Fruit fly (Drosophila melanogaster) ovary, adult (tissue): ENCODE measurements around the gene toe.

Source experiments
- CG17801 ChIP-seq: fragments of 200-800 bp; optimal IDR thresholded peaks from 2 replicates; lab custom pipeline; 2019; ENCODE audit warnings: missing biosample characterization, mild to moderate bottlenecking, missing genetic modification characterization, moderate library complexity; ENCODE audit not compliant: partially characterized antibody

toe gene

DNA sequence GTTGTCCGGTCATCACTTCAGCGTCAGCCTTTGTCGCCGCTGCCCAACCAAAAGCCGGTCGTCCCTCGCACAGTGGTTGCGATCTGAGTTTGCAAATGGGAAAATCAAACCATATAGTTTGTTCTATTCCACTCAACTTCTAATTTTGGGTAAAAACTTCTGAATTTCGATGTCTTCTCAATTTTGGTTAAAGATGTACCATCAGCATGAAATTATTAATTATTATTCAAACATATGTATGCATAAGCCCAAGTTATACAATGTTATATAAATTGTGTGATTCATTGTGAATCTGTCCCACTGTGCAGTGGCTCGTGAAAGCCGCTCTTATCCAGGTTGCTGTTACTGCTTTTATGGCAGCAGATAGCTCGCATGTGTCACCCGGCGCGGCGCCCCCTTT lies 10.1 kb upstream of the toe start:
- no peak for TF ChIP-seq CG17801

DNA sequence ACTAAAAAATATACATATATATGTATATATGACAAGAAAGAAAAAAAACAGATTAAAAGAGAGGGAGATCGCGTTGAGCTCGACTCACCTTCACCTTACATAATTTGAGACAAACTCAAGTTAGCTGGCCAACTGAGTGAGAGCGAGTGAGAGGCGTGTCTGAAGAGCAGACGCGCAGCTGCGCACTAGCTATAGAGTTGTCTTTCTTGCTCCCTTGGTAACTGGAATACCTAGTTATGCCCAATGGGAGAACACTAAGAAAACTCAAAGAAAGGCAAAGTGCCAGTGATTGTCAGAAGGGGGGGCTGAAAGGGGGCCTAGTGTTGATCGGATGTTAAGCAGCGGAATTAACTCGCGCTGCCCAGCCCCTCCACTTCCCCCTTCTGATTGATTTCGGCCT lies 2.0 kb upstream of the toe start:
- TF ChIP-seq CG17801 = no peak

DNA sequence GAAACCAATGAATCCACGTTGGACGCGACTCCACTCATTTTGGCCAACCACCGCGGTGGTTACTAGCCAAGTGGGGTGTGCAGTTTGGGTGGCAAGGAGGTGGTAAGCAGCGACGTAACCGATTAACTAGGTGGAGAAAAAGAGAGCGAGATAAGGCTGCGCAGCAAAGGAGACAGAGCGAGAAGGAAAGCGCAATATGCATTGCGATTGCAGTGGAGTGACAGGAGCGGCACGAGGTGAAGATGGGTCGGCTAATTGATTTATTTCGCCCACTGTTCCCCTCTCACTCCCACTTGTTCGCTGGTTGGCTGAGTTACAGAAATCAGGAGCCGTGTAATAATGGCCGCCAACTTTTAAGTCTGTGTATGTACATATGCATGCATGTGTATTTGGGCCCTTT lies 1.2 kb upstream of the toe start:
- no peak for TF ChIP-seq CG17801

DNA sequence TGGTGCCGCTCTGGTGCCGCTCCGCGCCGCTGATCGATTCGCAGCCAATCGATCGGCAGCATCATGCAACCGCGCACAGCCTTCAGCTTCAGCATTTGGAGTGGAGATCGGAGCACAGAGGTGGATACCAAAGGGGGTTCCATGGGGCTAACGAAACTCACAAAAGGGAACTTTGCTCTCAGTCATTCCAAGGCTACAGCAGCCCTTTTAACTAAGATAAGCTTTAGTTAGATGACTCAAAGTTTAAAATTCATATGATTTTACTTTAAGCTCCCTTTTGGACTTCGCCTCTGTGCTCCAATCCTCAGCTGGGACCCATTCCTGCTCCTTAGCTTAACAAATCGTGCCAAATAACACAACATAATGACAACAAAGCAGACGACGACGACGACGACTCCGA lies 12.0 kb downstream of the toe start:
- no peak for TF ChIP-seq CG17801

DNA sequence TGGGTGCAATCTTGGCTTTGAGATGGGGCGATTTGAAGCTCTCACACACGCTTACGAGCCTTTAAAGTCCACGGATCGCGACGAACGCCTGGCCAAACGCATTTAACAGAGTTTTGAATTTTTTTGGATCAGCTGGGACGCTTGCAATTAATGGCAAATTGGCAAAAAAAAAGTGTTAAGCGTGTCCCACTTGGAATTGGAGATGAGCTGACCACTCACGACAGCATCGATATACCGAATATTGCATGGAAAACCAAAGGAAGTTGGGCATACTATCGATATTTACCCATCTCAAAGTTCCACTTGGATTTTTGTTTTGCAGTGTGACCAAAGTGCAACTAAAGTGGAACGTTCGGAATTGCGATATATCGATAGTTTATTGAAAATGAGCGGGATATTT lies 15.1 kb downstream of the toe start, which contains the start of gene ArfGAP1:
Gene ArfGAP1 (minus strand): TSS at position 240 of the 400 bp plus-strand sequence.
- no peak for TF ChIP-seq CG17801

DNA sequence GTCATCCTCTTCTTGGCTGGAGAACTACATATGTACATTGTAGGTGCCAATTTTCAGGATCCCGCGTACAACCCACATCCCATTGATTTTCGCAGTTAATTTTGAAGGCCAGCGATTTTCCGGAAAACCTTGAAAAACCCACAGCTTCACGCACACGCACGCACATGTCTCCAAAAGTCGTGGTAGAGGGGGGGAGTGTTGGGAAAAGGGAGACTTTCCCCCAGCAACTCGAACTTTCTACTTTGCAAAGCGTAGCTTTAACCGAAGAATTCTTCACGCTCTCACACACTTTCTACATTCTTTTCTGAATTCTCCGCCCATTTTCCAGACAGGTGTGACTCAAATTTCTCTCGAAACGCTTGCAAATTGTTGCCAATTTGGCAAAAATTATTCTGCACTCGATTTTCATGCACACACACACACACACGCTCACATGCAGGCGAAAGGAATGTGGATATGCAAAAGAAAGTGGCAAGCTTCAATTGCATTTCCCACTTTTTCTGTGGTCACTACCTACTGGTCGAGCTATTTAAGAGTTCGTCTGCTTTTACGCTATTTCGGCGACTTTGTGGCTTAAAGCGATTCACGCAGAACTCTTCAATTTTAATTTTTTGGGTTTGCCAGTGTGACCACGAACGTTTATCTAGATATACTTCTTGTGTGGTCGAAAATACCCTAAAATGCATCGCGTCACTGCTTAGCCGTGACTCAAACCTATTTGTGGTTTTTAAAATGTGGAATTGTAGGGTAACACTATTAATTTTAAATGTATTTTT lies 18.1 kb downstream of the toe start, which contains the start of gene SCaMC:
Gene SCaMC (minus strand): TSS at position 654 of the 776 bp plus-strand sequence.
- peak; percentile 39 for TF ChIP-seq CG17801

DNA sequence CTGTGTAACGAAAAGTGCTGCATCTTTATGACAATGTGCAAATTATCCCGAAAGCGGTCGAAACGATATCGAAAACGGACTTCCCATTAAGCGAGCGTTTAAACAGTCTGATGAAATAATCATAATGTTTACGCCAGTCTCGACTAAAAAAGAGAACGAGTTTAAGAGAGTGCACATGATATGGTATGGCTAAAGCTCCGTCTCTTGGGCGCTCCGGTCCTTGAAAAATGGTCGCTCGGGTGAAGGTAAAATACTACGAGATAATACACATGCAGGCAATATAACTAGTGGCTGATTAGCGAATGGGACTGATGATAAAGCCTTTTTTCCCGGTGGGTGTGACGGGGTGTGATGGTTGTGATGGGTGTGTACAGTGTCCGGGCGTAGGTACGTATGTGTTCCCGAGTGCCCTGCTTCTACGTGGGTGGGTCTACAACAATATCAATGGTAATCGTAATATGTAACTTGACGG lies 21.2 kb downstream of the toe start:
- TF ChIP-seq CG17801 = no peak

DNA sequence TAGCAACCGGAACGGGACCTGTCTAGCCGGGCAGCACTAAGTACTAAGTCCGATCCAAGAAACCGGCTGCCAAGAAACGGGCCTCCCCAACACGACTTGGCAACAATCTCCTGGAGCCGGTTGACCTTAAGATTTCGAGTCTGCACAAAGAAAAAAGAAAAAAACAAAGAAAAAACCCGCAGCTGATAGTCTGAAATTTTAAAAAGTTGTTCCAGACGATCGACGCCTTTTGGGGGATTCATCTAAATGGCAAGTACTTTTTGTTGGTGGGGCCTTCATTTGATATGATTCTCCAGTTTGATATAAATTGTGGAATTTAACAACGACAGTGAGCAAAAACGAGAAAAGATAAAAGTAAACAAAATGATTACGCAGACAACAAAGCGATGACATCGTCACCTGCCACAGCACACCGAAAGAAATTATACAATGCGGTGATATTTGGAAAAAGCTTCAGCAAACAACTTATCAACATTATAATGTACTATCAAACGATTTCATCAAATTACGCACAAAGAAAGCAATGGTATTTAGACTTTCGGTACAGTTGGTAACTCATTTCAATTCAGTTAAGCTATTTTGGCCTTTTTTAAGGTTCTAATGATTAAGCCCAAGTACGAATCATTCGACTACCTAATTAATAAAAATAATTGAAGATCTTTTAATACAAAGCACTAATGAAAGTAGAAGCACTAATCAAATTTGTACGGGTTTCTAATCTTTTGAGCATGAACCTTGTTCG lies 21.8 kb downstream of the toe start:
- no peak for TF ChIP-seq CG17801

DNA sequence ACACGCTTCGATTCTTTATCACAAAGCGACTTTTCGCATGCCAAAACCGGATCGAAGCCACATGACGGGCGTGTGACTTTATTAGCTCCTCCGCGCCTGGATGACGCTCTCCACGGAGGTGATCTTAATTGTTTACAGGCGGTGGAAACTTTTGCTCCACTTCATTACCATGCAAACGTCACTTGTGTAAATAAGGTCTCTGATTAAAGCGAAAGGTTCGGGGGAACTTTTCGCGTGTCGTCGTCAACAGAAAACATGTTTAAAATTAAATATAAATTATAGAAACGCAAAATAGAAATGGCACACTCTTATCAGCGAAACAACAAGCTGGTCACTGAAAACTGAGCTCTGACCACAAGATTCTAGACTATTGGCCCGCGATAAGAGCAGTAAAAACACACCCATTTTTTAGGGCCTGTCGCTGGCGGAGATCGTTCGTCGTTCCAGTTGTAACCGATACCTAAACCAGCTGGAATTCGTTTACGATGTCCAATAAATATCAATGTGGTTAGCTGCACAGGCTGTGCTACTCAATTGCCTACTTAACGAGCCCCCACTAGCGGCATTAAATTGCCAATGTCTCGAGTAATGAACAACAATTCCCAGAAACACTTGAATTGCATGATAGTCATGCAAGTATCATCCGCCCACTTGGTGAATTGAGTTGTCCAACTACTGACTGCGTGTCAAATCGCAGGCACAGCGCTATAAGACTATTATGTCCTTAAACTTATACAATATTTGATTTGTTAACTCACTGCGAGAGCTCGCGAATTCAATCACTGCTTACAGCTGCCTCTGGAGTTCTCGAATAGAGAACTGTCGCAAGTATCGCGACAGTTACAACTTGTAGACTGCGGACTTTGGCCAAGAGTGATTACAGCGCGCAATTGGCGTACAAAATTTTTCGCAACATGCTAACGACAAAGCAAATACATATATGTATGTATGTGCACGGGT lies 22.8 kb downstream of the toe start:
- no peak for TF ChIP-seq CG17801

DNA sequence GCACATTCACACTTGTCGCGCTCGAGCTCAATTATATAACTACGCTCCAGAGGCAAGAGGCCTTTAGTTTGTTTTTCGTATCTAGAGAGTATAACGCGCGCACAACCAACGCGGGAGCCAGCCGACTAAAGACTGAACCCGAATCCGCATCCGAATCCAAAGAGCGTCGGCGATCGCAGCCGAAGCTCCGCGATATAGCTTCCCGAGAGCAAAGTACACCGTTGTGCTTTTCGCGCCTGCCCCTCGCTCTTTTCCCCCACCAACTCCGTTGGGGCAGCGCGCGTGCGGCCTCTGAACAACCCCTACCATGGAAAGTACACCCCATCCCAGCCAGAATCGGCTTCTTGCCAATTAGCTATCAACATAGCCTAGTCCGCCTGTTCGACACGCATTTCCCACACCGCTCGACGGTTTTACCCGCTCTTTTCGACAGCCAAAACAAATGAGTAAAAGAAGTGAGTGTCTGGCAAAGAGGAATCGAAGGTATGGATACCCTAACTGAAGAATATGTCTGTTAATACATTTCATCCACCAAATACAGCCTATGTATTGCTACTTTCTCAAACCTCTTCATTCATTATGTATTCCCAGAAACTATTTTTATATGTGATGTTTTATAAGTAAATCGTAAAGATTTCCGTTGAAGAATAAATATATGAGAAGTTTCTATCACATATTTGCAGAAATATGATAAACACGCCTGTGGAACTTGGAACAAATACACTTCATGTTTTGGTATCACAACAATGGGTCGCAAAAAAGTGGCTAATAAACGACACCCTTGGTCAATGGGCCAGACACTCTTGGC lies 23.8 kb downstream of the toe start:
- TF ChIP-seq CG17801 = peak; percentile 57

DNA sequence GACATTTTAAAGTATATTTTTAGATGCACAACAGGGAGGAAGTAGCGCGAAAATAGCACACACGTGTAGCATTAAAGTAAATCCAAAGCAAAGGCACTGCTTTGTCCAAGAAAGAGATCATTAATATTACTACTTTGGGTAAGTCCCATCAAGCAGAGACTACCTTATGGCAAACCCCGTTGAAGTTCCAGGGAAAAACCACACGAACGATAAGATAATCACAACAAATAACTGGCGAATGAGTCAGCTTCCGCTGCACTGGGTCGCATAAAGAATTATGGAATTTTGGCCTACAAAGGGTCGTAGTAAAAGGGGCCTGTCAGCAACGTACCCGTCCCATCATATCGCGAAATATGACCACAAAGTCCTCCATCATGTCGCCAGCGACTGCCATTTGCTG lies 24.7 kb downstream of the toe start:
- TF ChIP-seq CG17801 = no peak

DNA sequence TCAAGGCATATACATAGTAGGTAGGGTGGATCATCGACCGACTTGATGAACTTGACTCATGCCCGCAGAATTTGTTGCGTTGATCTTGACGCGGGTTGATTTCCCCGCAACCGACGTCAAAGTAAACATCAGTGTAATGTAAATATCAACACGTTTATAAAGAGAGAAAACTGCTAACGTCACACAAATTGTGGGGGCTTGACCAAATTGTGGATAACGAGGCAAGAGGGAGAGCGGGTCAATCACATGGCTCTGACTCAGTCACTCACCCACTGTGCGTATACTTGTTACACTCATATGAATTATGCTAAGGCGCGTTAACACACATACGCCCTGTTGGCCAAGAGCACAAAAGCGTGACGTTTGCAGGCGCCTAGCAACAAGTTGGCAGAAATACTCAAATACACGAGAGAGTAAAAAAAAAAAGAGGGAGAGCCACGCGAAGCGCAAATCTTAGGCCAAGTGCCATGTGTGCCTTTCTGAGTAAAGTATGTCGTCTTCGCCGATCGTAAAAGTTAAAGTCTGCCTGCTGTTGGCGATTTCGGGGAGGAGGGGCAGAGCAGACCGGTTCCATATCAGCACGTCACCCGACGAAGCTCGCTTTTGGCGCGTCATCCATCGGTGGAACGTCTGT lies 25.4 kb downstream of the toe start:
- peak; percentile 49 for TF ChIP-seq CG17801

DNA sequence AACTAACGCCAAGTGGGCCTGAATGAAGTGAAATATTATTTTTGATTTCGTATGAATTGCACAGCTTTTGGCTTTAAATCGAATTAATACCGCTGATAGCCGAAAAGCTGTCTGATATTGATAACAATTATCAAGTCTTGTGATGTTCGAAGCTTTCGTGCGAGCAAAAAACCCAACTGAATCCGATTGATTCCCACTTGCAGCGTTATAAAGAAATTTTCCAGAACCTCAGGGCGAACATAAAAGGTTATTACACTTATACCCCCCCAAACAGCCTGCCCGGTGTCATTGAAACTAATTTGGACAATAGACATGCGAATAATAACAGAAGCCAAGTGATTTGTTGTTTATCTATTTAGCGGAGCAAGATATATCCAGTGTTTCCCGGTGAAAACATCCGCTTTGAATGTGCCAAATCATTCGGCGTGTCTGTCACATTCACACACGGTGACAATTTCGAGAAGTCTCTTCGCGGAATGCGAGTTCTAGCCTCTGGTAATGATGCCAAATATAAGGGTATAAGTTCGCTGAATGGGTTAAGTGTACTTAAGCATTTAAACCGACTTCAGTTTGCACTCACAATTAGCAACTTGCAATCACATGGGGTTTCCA lies 26.5 kb downstream of the toe start:
- TF ChIP-seq CG17801 = no peak

DNA sequence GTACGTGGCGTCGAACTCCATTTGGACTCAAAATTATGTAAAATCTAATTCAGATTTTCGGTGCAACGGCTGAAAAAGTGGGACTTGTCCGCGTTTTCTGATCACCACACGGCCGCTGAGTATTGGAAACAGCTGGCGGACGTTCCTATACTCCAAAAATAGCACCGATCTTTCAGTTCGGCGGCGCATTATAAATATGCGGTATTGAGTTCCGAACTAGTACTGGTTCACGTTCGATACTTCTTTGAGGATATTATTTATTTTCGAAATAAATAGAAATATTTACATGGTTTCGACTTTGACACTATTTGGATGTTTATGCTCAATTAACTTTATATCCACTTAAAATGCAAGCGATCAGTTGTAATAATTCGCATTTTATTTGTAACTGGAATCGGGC lies 30.7 kb downstream of the toe start, which contains the start of gene Smyd4-2:
Gene Smyd4-2 (minus strand): TSS at position 136 of the 400 bp plus-strand sequence.
- no peak for TF ChIP-seq CG17801

DNA sequence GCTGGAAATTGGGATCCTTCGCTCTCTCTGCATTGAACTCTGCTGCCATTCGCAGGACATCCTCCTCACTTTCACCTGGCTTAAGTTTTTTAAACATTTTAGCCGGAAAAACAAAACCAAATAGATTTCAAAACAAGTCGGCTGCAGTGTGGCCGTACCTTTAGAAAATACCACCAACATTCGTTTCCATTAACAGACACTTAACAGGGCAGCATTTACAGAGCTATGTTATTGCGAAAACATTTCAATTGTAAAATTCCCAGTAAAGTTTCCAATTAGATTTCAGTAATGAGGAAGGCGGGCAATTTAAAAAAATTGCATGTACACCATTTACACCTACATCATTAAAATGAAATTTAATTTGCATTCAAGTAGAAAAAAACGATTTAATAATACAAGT lies 33.3 kb downstream of the toe start, which contains the start of gene CG32104:
Gene CG32104 (minus strand): TSS at position 152 of the 400 bp plus-strand sequence.
- TF ChIP-seq CG17801 = no peak
